Fruit fly (Drosophila melanogaster) Kc167 (cell line): Measurements from ENCODE around the gene CG42329.

Experiments used
- Myc ChIP-seq: fragments of >200 bp; optimal IDR thresholded peaks from 2 replicates; lab custom pipeline; 2017; ENCODE audit warnings: missing external identifiers
- Sin3A ChIP-seq: fragments of >200 bp; optimal IDR thresholded peaks from 2 replicates; lab custom pipeline; 2018; ENCODE audit warnings: missing external identifiers
- h ChIP-seq: fragments of >200 bp; optimal IDR thresholded peaks from 3 replicates; lab custom pipeline; 2018; ENCODE audit warnings: missing external identifiers
- insv ChIP-seq: fragments of >200 bp; optimal IDR thresholded peaks from 3 replicates; lab custom pipeline; 2018; ENCODE audit warnings: missing external identifiers
- psq ChIP-seq: fragments of >200 bp; optimal IDR thresholded peaks from 2 replicates; lab custom pipeline; 2017; ENCODE audit warnings: missing external identifiers

dm6 chr2L:1207432-1207831 is 11.7 kb upstream of the CG42329 start:
- TF ChIP-seq Sin3A (no peak), insv (no peak), Myc (lab: Kevin White, UChicago) (no peak), h (no peak), psq (lab: Kevin White, UChicago) (no peak)
